Fruit fly (Drosophila melanogaster) Kc167 (cell line): ENCODE measurements around the gene CG15422.

Source experiments
- Myc ChIP-seq: fragments of >200 bp; optimal IDR thresholded peaks from 2 replicates; lab custom pipeline; 2017; ENCODE audit warnings: missing external identifiers
- Sin3A ChIP-seq: fragments of >200 bp; optimal IDR thresholded peaks from 2 replicates; lab custom pipeline; 2018; ENCODE audit warnings: missing external identifiers
- h ChIP-seq: fragments of >200 bp; optimal IDR thresholded peaks from 3 replicates; lab custom pipeline; 2018; ENCODE audit warnings: missing external identifiers
- insv ChIP-seq: fragments of >200 bp; optimal IDR thresholded peaks from 3 replicates; lab custom pipeline; 2018; ENCODE audit warnings: missing external identifiers
- psq ChIP-seq: fragments of >200 bp; optimal IDR thresholded peaks from 2 replicates; lab custom pipeline; 2017; ENCODE audit warnings: missing external identifiers
- ttk ChIP-seq: sonication (Bioruptor generic); optimal IDR thresholded peaks from 2 replicates; lab custom pipeline; 2017; ENCODE audit warnings: missing external identifiers

The CG15422 gene

DNA sequence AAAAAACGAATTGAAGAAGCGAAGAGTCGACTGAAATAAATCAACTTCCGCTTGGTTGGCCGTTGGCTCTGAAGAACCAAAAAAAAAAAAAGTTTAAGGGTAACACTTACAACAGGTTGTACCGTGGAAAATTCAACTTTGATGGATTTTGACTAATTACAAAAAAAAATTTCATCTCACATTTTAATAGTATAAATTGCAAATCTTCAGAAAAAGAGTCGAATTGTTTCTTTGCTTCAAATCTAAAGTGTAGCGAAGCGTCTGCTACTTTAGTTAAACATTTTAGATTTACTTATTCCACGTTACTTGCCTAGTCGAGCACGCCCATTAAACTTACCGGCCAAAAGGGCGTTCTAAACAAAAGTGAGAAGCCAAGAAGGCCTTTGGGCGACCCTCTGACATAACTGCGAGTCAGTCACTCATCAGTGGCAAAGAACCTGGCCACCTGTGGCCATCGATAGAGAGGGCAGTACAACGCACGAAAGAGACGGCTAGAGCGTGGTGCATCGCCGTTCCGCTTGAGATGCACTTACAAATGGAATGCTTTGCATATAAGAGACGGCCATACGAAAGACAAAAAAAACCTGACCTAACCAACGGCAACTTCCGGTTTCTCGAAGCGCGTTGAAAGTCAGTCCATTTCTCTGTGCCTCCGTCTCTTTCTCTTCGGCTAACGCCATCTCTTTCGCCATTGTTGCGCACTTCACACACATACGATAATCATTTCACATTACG, 17.0 kb downstream of the CG15422 start:
- TF ChIP-seq h (lab: Kevin White, UChicago) = no peak
- TF ChIP-seq Myc (lab: Kevin White, UChicago) = no peak
- no peak for TF ChIP-seq insv (lab: Kevin White, UChicago)

DNA sequence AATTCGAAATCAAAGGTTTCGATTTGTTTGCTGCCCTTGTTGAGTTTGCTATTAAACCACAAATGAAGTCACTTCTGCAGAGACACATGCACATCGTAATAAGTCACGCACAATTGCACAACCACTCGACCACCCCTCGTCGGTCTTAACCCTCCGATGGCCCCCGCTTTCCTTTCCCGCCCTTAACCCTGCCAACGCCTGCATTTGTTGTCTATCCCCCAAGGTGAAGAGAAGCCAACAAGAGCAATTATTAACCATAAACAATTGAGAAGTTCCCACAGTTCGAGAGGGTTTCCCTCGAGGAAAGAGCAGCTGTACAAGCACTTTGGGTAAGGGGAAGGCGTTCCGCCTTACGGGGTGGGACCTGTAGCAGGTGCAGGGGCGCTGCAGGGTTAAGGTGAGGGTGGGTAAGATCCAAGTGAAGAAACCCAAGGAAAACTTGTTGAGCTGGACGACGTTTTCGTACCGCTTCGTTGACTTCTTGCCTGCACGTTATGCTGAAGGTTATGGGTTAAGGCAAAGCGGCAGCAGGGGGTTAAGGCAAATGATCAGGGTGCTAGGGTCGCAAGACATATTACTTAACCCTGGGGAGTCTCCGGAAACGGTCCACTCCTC, 18.6 kb downstream of the CG15422 start:
- TF ChIP-seq ttk (lab: Kevin White, UChicago) = no peak
- TF ChIP-seq insv (lab: Kevin White, UChicago) = no peak
- TF ChIP-seq Sin3A (lab: Kevin White, UChicago) = no peak
- TF ChIP-seq h (lab: Kevin White, UChicago) = no peak
- no peak for TF ChIP-seq Myc (lab: Kevin White, UChicago)
- no peak for TF ChIP-seq psq (lab: Kevin White, UChicago)

- TF ChIP-seq h (lab: Kevin White, UChicago) (no peak), ttk (lab: Kevin White, UChicago) (no peak), Sin3A (lab: Kevin White, UChicago) (no peak), psq (lab: Kevin White, UChicago) (no peak), Myc (lab: Kevin White, UChicago) (no peak), insv (lab: Kevin White, UChicago) (no peak)
These were observed 20.3 kb downstream of the CG15422 start for dm6 chr2L:4025077-4025476.

- no peak for TF ChIP-seq psq (lab: Kevin White, UChicago)
- no peak for TF ChIP-seq insv (lab: Kevin White, UChicago)
- TF ChIP-seq ttk (lab: Kevin White, UChicago) = no peak
- no peak for TF ChIP-seq h (lab: Kevin White, UChicago)
- TF ChIP-seq Myc (lab: Kevin White, UChicago) = no peak
- no peak for TF ChIP-seq Sin3A (lab: Kevin White, UChicago)
These were observed 23.2 kb downstream of the CG15422 start for dm6 chr2L:4028026-4028425.

dm6 chr2L:4028697-4029096, 23.9 kb downstream of the CG15422 start:
- no peak for TF ChIP-seq ttk (lab: Kevin White, UChicago)
- TF ChIP-seq h (lab: Kevin White, UChicago) = no peak
- TF ChIP-seq psq (lab: Kevin White, UChicago) = no peak
- TF ChIP-seq Sin3A (lab: Kevin White, UChicago) = no peak
- no peak for TF ChIP-seq Myc (lab: Kevin White, UChicago)
- no peak for TF ChIP-seq insv (lab: Kevin White, UChicago)

- TF ChIP-seq insv (lab: Kevin White, UChicago) (no peak), psq (lab: Kevin White, UChicago) (no peak), Myc (lab: Kevin White, UChicago) (no peak), Sin3A (lab: Kevin White, UChicago) (no peak), ttk (lab: Kevin White, UChicago) (no peak), h (lab: Kevin White, UChicago) (no peak)
These were observed 25.6 kb downstream of the CG15422 start for dm6 chr2L:4030236-4030943.

DNA sequence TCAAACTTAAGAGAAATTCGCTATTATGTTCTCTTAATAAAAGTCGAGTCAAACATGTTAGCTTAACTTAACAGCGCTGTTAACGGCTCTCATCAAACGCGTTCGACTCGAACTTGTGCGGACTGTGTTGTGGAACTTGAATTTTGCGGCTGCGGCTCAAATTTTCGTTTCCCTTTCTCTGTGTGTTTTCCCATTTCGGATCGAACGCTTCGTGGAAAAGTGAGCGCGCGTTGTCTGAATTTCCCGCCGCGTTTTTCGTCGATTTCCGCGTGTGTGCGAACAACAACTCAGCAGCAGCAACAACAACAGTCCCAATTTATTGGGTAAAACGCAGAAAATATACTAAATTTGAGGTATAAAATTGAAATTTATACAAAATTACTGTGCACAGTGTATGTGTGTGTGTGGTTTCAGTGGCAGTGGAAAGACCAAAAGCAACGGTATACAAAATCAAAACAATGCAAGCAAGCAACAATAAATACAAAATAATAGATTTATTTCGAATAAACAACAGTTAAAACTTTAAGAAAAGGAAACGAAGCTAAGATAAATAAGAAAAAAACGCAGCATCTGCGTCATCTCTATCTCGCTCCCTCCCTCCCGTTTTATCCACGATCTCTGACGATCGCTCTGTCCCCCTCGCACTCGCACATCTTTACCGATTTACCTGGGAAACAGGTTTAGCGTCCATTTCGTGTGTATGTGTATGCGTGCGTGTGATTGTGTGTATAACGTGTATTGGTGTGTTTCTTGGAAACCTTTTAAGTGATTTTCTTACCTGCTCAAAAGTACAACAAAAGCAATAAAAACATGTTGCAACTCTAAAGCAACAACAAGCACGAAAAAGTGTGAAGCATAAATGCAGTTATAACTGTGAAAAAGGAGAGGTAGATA, 26.7 kb downstream of the CG15422 start, which contains the start of gene ed:
TSS of gene ed (plus strand) at position 175 of the 894 bp plus-strand sequence.
- TF ChIP-seq h (lab: Kevin White, UChicago) (no peak), Sin3A (lab: Kevin White, UChicago) (no peak), Myc (lab: Kevin White, UChicago) (no peak), psq (lab: Kevin White, UChicago) (no peak), insv (lab: Kevin White, UChicago) (no peak), ttk (lab: Kevin White, UChicago) (no peak)

dm6 chr2L:4034300-4034699, 29.5 kb downstream of the CG15422 start:
- TF ChIP-seq ttk (lab: Kevin White, UChicago) = no peak

DNA sequence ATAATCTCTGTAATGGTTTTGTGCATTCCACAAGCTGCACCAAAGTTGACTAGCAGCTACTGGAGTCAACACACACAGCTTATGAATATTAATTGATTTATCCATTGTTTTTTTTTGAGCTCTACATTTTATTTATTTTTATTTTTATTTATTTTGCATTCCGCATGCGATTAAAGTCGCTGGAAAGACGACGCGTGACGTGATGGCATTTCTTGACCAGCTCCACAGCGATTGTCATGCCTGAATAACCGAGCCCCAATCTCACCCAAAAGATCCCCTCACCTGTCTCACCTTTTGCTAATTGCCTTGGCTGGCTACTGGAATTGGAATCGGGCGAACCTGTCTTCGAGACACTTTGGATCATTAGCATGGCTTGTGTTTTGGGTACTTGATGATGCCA, 31.5 kb downstream of the CG15422 start:
- TF ChIP-seq Sin3A (lab: Kevin White, UChicago) (no peak), h (lab: Kevin White, UChicago) (no peak), Myc (lab: Kevin White, UChicago) (no peak), ttk (lab: Kevin White, UChicago) (no peak), insv (lab: Kevin White, UChicago) (no peak), psq (lab: Kevin White, UChicago) (no peak)

dm6 chr2L:4037015-4037414, 32.2 kb downstream of the CG15422 start:
- TF ChIP-seq Sin3A (lab: Kevin White, UChicago) (no peak), h (lab: Kevin White, UChicago) (no peak)
